Fruit fly (Drosophila melanogaster) whole organism, embryonic: ENCODE results near the gene QIL1.
A peak's percentile ranks its signal among the peaks of the same experiment; 100 is the strongest.

Source experiments
- Abd-B ChIP-seq: fragments of 200-800 bp; sonication (Bioruptor generic); optimal IDR thresholded peaks from 2 replicates; lab custom pipeline; 2018; ENCODE audit warnings: missing biosample characterization, mild to moderate bottlenecking, missing genetic modification characterization, moderate library complexity
- Antp ChIP-seq: fragments of 200-800 bp; sonication (Bioruptor generic); optimal IDR thresholded peaks from 3 replicates; lab custom pipeline; 2016; ENCODE audit warnings: missing biosample characterization, missing genetic modification characterization
- Asciz ChIP-seq: fragments of 200-800 bp; sonication (Bioruptor generic); optimal IDR thresholded peaks from 2 replicates; lab custom pipeline; 2017; ENCODE audit warnings: missing biosample characterization, mild to moderate bottlenecking, missing genetic modification characterization, missing genetic modification reagents
- Awh ChIP-seq: fragments of 200-800 bp; sonication (Bioruptor generic); IDR thresholded peaks from 2 replicates; pipeline ENCODE4, ENCODE4 v1.3.6; 2022; ENCODE audit warnings: missing biosample characterization, missing genetic modification characterization
- C15 ChIP-seq: fragments of 200-800 bp; sonication (Bioruptor generic); IDR thresholded peaks from 3 replicates; pipeline ENCODE4 v1.3.6; 2022; ENCODE audit warnings: missing biosample characterization, missing genetic modification characterization
- CG1024 ChIP-seq: fragments of 200-800 bp; sonication (Bioruptor generic); IDR thresholded peaks from 2 replicates; pipeline ENCODE4 v1.3.6; 2022; ENCODE audit warnings: missing biosample characterization, missing genetic modification characterization
- CG10267 ChIP-seq: fragments of 200-800 bp; sonication (Bioruptor generic); optimal IDR thresholded peaks from 2 replicates; lab custom pipeline; 2018; ENCODE audit warnings: missing biosample characterization, mild to moderate bottlenecking, missing genetic modification characterization, moderate library complexity
- CG12071 ChIP-seq: fragments of 200-800 bp; sonication (Bioruptor generic); optimal IDR thresholded peaks from 3 replicates; lab custom pipeline; 2018; ENCODE audit warnings: missing biosample characterization, mild to moderate bottlenecking, missing genetic modification characterization
- CG12744 ChIP-seq: fragments of 200-800 bp; sonication (Bioruptor generic); optimal IDR thresholded peaks from 2 replicates; lab custom pipeline; 2016; ENCODE audit warnings: missing biosample characterization, missing genetic modification characterization
- CG15011 ChIP-seq: fragments of 200-800 bp; sonication (Bioruptor generic); optimal IDR thresholded peaks from 3 replicates; lab custom pipeline; 2018; ENCODE audit warnings: missing biosample characterization, mild to moderate bottlenecking, missing genetic modification characterization
- CG15601 ChIP-seq: fragments of 200-800 bp; sonication (Bioruptor generic); optimal IDR thresholded peaks from 3 replicates; lab custom pipeline; 2019; ENCODE audit warnings: missing biosample characterization, mild to moderate bottlenecking, missing genetic modification characterization, moderate library complexity
- CG1602 ChIP-seq: fragments of 200-800 bp; sonication (Bioruptor generic); optimal IDR thresholded peaks from 3 replicates; lab custom pipeline; 2016; ENCODE audit warnings: missing biosample characterization, missing genetic modification characterization
- CG1647 ChIP-seq: fragments of 200-800 bp; sonication (Bioruptor generic); optimal IDR thresholded peaks from 3 replicates; lab custom pipeline; 2016; ENCODE audit warnings: missing biosample characterization, missing genetic modification characterization
- CG17359 ChIP-seq: fragments of 200-800 bp; sonication (Bioruptor generic); optimal IDR thresholded peaks from 3 replicates; lab custom pipeline; 2018; ENCODE audit warnings: missing biosample characterization, mild to moderate bottlenecking, missing genetic modification characterization, moderate library complexity
- CG17612 ChIP-seq: fragments of 200-800 bp; sonication (Bioruptor generic); IDR thresholded peaks from 2 replicates; pipeline ENCODE4 v1.3.6; 2022; ENCODE audit warnings: missing biosample characterization, missing genetic modification characterization
- CG17802 ChIP-seq: fragments of 200-800 bp; sonication (Bioruptor generic); optimal IDR thresholded peaks from 2 replicates; lab custom pipeline; 2018; ENCODE audit warnings: missing biosample characterization, mild to moderate bottlenecking, missing genetic modification characterization, moderate library complexity
- CG18476 ChIP-seq: fragments of 200-800 bp; sonication (Bioruptor generic); optimal IDR thresholded peaks from 2 replicates; lab custom pipeline; 2016; ENCODE audit warnings: missing biosample characterization, mild to moderate bottlenecking, missing genetic modification characterization
- CG30403 ChIP-seq: fragments of 200-800 bp; sonication (Bioruptor generic); optimal IDR thresholded peaks from 3 replicates; lab custom pipeline; 2016; ENCODE audit warnings: missing biosample characterization, missing genetic modification characterization
- CG31441 ChIP-seq: fragments of 200-800 bp; sonication (Bioruptor generic); IDR thresholded peaks from 2 replicates; pipeline ENCODE4 v1.3.6; 2022; ENCODE audit warnings: missing biosample characterization, missing genetic modification characterization
- CG3281 ChIP-seq: fragments of 200-800 bp; sonication (Bioruptor generic); optimal IDR thresholded peaks from 3 replicates; lab custom pipeline; 2017; ENCODE audit warnings: missing biosample characterization, mild to moderate bottlenecking, missing genetic modification characterization
- CG7271 ChIP-seq: fragments of 200-800 bp; sonication (Bioruptor generic); optimal IDR thresholded peaks from 2 replicates; lab custom pipeline; 2018; ENCODE audit warnings: missing biosample characterization, mild to moderate bottlenecking, missing genetic modification characterization, moderate library complexity
- CG7928 ChIP-seq: fragments of 200-800 bp; sonication (Bioruptor generic); optimal IDR thresholded peaks from 2 replicates; lab custom pipeline; 2017; ENCODE audit warnings: missing biosample characterization, mild to moderate bottlenecking, missing genetic modification characterization
- Camta ChIP-seq: fragments of 200-800 bp; sonication (Bioruptor generic); optimal IDR thresholded peaks from 2 replicates; lab custom pipeline; 2016; ENCODE audit warnings: missing biosample characterization, missing genetic modification characterization
- Dfd ChIP-seq, 2 experiments: fragments of >200 bp; optimal IDR thresholded peaks; 2 replicates each; lab custom pipeline; 2017; ENCODE audit warnings: missing biosample characterization in 2 of 2, missing genetic modification characterization in 2 of 2
- Dip2 ChIP-seq: fragments of 200-800 bp; sonication (Bioruptor generic); IDR thresholded peaks from 2 replicates; pipeline ENCODE4 v1.3.6; 2022; ENCODE audit warnings: missing biosample characterization, missing genetic modification characterization
- Fer3 ChIP-seq: fragments of 200-800 bp; sonication (Bioruptor generic); optimal IDR thresholded peaks from 2 replicates; lab custom pipeline; 2018; ENCODE audit warnings: missing biosample characterization, mild to moderate bottlenecking, missing genetic modification characterization, moderate library complexity
- Gsc ChIP-seq: fragments of 200-800 bp; sonication (Bioruptor generic); IDR thresholded peaks from 2 replicates; pipeline ENCODE4 v1.3.6; 2022; ENCODE audit warnings: missing biosample characterization, missing genetic modification characterization
- Gug ChIP-seq: fragments of 200-800 bp; sonication (Bioruptor generic); IDR thresholded peaks from 4 replicates; pipeline ENCODE4 v1.3.6; 2022; ENCODE audit warnings: missing biosample characterization, missing genetic modification characterization
- HLH3B ChIP-seq: fragments of 200-800 bp; sonication (Bioruptor generic); IDR thresholded peaks from 2 replicates; pipeline ENCODE4 v1.3.6; 2022; ENCODE audit warnings: missing biosample characterization, missing genetic modification characterization
- Hmr ChIP-seq: fragments of 200-800 bp; sonication (Bioruptor generic); optimal IDR thresholded peaks from 3 replicates; lab custom pipeline; 2017; ENCODE audit warnings: mild to moderate bottlenecking, missing biosample characterization, missing genetic modification reagents, missing genetic modification characterization
- MTF-1 ChIP-seq: fragments of 200-800 bp; sonication (Bioruptor generic); optimal IDR thresholded peaks from 2 replicates; lab custom pipeline; 2018; ENCODE audit warnings: missing biosample characterization, mild to moderate bottlenecking, missing genetic modification characterization, borderline replicate concordance
- Rx ChIP-seq: fragments of 200-800 bp; sonication (Bioruptor generic); IDR thresholded peaks from 2 replicates; pipeline ENCODE4 v1.3.6; 2022; ENCODE audit warnings: missing biosample characterization, missing genetic modification characterization
- Sry-β ChIP-seq: fragments of 200-800 bp; sonication (Bioruptor generic); optimal IDR thresholded peaks from 2 replicates; lab custom pipeline; 2018; ENCODE audit warnings: missing biosample characterization, mild to moderate bottlenecking, missing genetic modification characterization, moderate library complexity
- Stat92E ChIP-seq, 3 experiments: fragments of >200 bp in 2 of 3; fragments of 200-800 bp in 1 of 3; sonication (Bioruptor generic) in 1 of 3; optimal IDR thresholded peaks; 2 replicates each; lab custom pipeline; 2017 to 2019; ENCODE audit warnings: missing biosample characterization in 3 of 3, missing genetic modification characterization in 3 of 3, mild to moderate bottlenecking in 1 of 3, moderate library complexity in 1 of 3
- TFAM ChIP-seq: fragments of 200-800 bp; sonication (Bioruptor generic); optimal IDR thresholded peaks from 2 replicates; lab custom pipeline; 2017; ENCODE audit warnings: missing biosample characterization, missing genetic modification characterization, inconsistent platforms
- Taf1 ChIP-seq: fragments of 200-800 bp; sonication (Bioruptor generic); IDR thresholded peaks from 2 replicates; pipeline ENCODE4 v1.3.6; 2022; ENCODE audit warnings: missing biosample characterization, missing genetic modification characterization
- Trl ChIP-seq, 3 experiments: fragments of >200 bp in 2 of 3; fragments of 200-800 bp in 1 of 3; sonication (Bioruptor generic) in 1 of 3; optimal IDR thresholded peaks; 2 replicates in 1 of 3; 3 replicates in 2 of 3; lab custom pipeline; 2016 to 2017; ENCODE audit warnings: missing biosample characterization in 1 of 3, missing genetic modification characterization in 1 of 3
- Usf ChIP-seq: fragments of 200-800 bp; sonication (Bioruptor generic); optimal IDR thresholded peaks from 2 replicates; lab custom pipeline; 2017; ENCODE audit warnings: missing genotype, missing biosample characterization, missing genetic modification characterization
- az2 ChIP-seq: fragments of 200-800 bp; sonication (Bioruptor generic); optimal IDR thresholded peaks from 3 replicates; lab custom pipeline; 2016; ENCODE audit warnings: missing biosample characterization, missing genetic modification characterization
- chif ChIP-seq, 2 experiments: fragments of 200-800 bp; sonication (Bioruptor generic); optimal IDR thresholded peaks; 3 replicates each; lab custom pipeline; 2016; ENCODE audit warnings: missing biosample characterization in 2 of 2, missing genetic modification characterization in 2 of 2
- chinmo ChIP-seq: fragments of 200-800 bp; sonication (Bioruptor generic); IDR thresholded peaks from 4 replicates; pipeline ENCODE4 v1.3.6; 2022; ENCODE audit warnings: missing biosample characterization, missing genetic modification characterization; ENCODE audit not compliant: partially characterized antibody
- crc ChIP-seq: fragments of 200-800 bp; sonication (Bioruptor generic); optimal IDR thresholded peaks from 2 replicates; lab custom pipeline; 2016; ENCODE audit warnings: missing biosample characterization, missing genetic modification characterization
- croc ChIP-seq: fragments of 200-800 bp; sonication (Bioruptor generic); conservative IDR thresholded peaks from 3 replicates; pipeline ENCODE4 v1.3.6; 2022; ENCODE audit warnings: missing biosample characterization, missing genetic modification characterization
- crol ChIP-seq: fragments of 200-800 bp; sonication (Bioruptor generic); IDR thresholded peaks from 2 replicates; pipeline ENCODE4 v1.3.6; 2022; ENCODE audit warnings: missing biosample characterization, missing genetic modification characterization
- gcm ChIP-seq: fragments of 200-800 bp; sonication (Bioruptor generic); optimal IDR thresholded peaks from 2 replicates; lab custom pipeline; 2019; ENCODE audit warnings: missing biosample characterization, mild to moderate bottlenecking, missing genetic modification characterization, moderate library complexity
- grn ChIP-seq: fragments of 200-800 bp; sonication (Bioruptor generic); optimal IDR thresholded peaks from 3 replicates; lab custom pipeline; 2017; ENCODE audit warnings: missing biosample characterization, missing genetic modification characterization
- gsb-n ChIP-seq: fragments of 200-800 bp; sonication (Bioruptor generic); optimal IDR thresholded peaks from 3 replicates; lab custom pipeline; 2018; ENCODE audit warnings: missing biosample characterization, mild to moderate bottlenecking, missing genetic modification characterization
- her ChIP-seq: fragments of 200-800 bp; sonication (Bioruptor generic); optimal IDR thresholded peaks from 2 replicates; lab custom pipeline; 2016; ENCODE audit warnings: missing biosample characterization, missing genetic modification characterization
- insv ChIP-seq, 2 experiments: fragments of 200-800 bp; sonication (Bioruptor generic); optimal IDR thresholded peaks; 3 replicates each; lab custom pipeline; 2016 to 2018; ENCODE audit warnings: missing biosample characterization in 2 of 2, missing genetic modification characterization in 2 of 2
- maf-S ChIP-seq: fragments of 200-800 bp; sonication (Bioruptor generic); optimal IDR thresholded peaks from 2 replicates; lab custom pipeline; 2016; ENCODE audit warnings: missing biosample characterization, missing genetic modification characterization
- wek ChIP-seq: fragments of 200-800 bp; sonication (Bioruptor generic); optimal IDR thresholded peaks from 3 replicates; lab custom pipeline; 2018; ENCODE audit warnings: missing biosample characterization, mild to moderate bottlenecking, missing genetic modification characterization, moderate library complexity

The QIL1 gene

DNA sequence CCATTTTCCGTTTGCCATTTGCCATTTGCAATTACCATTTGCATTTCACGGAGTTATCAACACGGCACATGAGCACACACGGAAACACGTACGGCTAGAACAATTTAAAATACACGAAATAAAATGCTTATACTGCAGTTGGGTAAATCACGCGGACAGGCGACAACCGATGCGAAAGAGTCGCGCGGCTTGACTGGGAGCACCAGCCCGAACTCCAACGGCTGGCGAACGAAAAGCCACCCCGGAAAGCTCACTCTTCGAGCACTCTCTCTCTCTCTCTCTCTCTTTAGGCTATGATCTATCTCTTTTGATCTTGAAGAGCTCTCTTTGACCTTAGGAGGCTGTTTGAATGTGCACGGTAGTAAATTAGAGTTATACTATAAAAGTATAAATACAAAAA is 44.4 kb upstream of the QIL1 start, which contains the start of gene blot (continued):
- TF ChIP-seq Abd-B (GFP tag; lab: Kevin White, UChicago) (no peak), Stat92E (GFP tag; optimal IDR thresholded peaks at IDR 0.05; lab: Kevin White, UChicago) (peak in 1 of 3 experiments; percentile 44), Usf (GFP tag; lab: Kevin White, UChicago) (no peak), CG1024 (GFP tag; lab: Robert Waterston, UW) (no peak), Fer3 (tag; lab: Kevin White, UChicago) (no peak), Sry-β (GFP tag; lab: Kevin White, UChicago) (no peak), Gsc (no peak), CG10267 (tag; lab: Kevin White, UChicago) (no peak), CG17802 (tag; lab: Kevin White, UChicago) (no peak), CG12744 (GFP tag; lab: Kevin White, UChicago) (no peak), HLH3B (GFP tag; lab: Robert Waterston, UW) (no peak), CG12071 (GFP tag; lab: Kevin White, UChicago) (peak; percentile 5), Camta (no peak), CG31441 (GFP tag; lab: Robert Waterston, UW) (no peak), MTF-1 (GFP tag; lab: Kevin White, UChicago) (no peak), CG15011 (GFP tag; lab: Kevin White, UChicago) (no peak), Antp (GFP tag; lab: Kevin White, UChicago) (no peak), CG3281 (GFP tag; lab: Kevin White, UChicago) (no peak), Dfd (GFP tag; optimal IDR thresholded peaks at IDR 0.05; lab: Kevin White, UChicago) (no peak), crol (GFP tag; lab: Robert Waterston, UW) (no peak), CG17612 (GFP tag; lab: Robert Waterston, UW) (no peak), CG1647 (GFP tag; lab: Kevin White, UChicago) (no peak), CG7271 (no peak), Asciz (GFP tag; lab: Kevin White, UChicago) (no peak), Rx (no peak), TFAM (GFP tag; lab: Kevin White, UChicago) (no peak), CG1602 (no peak), Awh (GFP tag; lab: Robert Waterston, UW) (0 out of 2 replicates have a peak, but pooled peaks have one; percentile 17), crc (no peak), CG17359 (no peak), gsb-n (tag; lab: Kevin White, UChicago) (no peak), CG18476 (GFP tag; lab: Kevin White, UChicago) (no peak), CG30403 (GFP tag; lab: Kevin White, UChicago) (no peak), insv (GFP tag; optimal IDR thresholded peaks at IDR 0.05; lab: Kevin White, UChicago) (no peak), chif (GFP tag; optimal IDR thresholded peaks at IDR 0.05; lab: Kevin White, UChicago) (no peak), chinmo (GFP tag; lab: Robert Waterston, UW) (peak; percentile 76; the same call in 1 of the 4 replicates), CG7928 (GFP tag; lab: Kevin White, UChicago) (no peak), gcm (GFP tag; lab: Kevin White, UChicago) (no peak), Hmr (GFP tag; lab: Kevin White, UChicago) (no peak), croc (GFP tag; lab: Robert Waterston, UW) (no peak), Trl (optimal IDR thresholded peaks at IDR 0.05; lab: Kevin White, UChicago) (peak; percentile 86 to 88), Trl (GFP tag; optimal IDR thresholded peaks at IDR 0.05; lab: Kevin White, UChicago) (no peak), wek (GFP tag; lab: Kevin White, UChicago) (no peak), CG15601 (tag; lab: Kevin White, UChicago) (no peak), C15 (GFP tag; lab: Robert Waterston, UW) (no peak), grn (GFP tag; lab: Kevin White, UChicago) (no peak), her (GFP tag; lab: Kevin White, UChicago) (no peak), az2 (no peak), Taf1 (GFP tag; lab: Robert Waterston, UW) (no peak), Gug (no peak), Dip2 (no peak), maf-S (GFP tag; lab: Kevin White, UChicago) (no peak)
